Worm (Caenorhabditis elegans): ENCODE data around the gene ugt-32.

Gene ugt-32

DNA sequence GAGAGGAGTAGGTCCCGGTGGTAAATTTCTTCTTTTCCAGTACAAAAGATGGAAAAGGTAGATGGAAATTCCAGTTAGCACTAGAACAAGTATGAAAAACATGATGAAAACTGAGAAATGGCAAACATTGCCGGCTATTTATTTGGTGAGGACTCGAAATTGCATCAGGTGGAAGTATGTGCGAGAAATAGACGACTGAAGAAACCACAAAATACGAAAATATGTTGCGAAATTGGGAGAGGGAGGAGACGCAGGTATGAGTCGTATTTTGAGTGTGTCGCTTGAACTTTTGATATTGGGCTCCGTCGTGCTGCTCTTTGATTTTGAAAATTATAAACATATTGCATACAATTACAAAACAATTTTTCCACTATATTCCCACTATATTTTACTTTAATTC is 40.5 kb downstream of the ugt-32 start, which contains the start of gene cyp-33C8 (continued):
- TF ChIP-seq mes-2 (tag; optimal IDR thresholded peaks at IDR 0.05; ENCODE audit: poor library complexity, severe bottlenecking): peak; percentile 23
- no peak for TF ChIP-seq F44E2.7 (GFP tag; IDR thresholded peaks at IDR 0.05)
- TF ChIP-seq nhr-41 (GFP tag; IDR thresholded peaks at IDR 0.05): no peak
- no peak for TF ChIP-seq set-16 (GFP tag; IDR thresholded peaks at IDR 0.05)
- no peak for TF ChIP-seq nhr-111 (GFP tag; optimal IDR thresholded peaks at IDR 0.05)
- peak; percentile 31 for TF ChIP-seq hlh-11 (tag; optimal IDR thresholded peaks at IDR 0.05)
- TF ChIP-seq dmd-6 (GFP tag; IDR thresholded peaks at IDR 0.05): peak; percentile 49
- no peak for TF ChIP-seq saeg-2 (GFP tag; IDR thresholded peaks at IDR 0.05)
- TF ChIP-seq unc-130 (GFP tag; optimal IDR thresholded peaks at IDR 0.05): no peak
- TF ChIP-seq jun-1 (tag; optimal IDR thresholded peaks at IDR 0.05): no peak
- no peak for TF ChIP-seq lin-38 (GFP tag; IDR thresholded peaks at IDR 0.05)
- no peak for TF ChIP-seq nhr-10 (tag; optimal IDR thresholded peaks at IDR 0.05)
- no peak for TF ChIP-seq nhr-48 (tag; optimal IDR thresholded peaks at IDR 0.05)
- TF ChIP-seq ztf-11 (tag; optimal IDR thresholded peaks at IDR 0.05): no peak
- TF ChIP-seq ceh-44 (GFP tag; IDR thresholded peaks at IDR 0.05): no peak
- TF ChIP-seq T20F7.1 (GFP tag; optimal IDR thresholded peaks at IDR 0.05): no peak
- TF ChIP-seq nhr-76 (tag; optimal IDR thresholded peaks at IDR 0.05): no peak
- TF ChIP-seq nhr-28 (tag; optimal IDR thresholded peaks at IDR 0.05): peak; percentile 95
- TF ChIP-seq aha-1 (tag): no peak
- no peak for TF ChIP-seq lin-39 (tag; optimal IDR thresholded peaks at IDR 0.05)
- TF ChIP-seq ceh-82 (tag; optimal IDR thresholded peaks at IDR 0.05): no peak
- no peak for TF ChIP-seq Y48G9A.11 (GFP tag; IDR thresholded peaks at IDR 0.05)
- TF ChIP-seq nhr-237 (tag; optimal IDR thresholded peaks at IDR 0.05): no peak
- no peak for TF ChIP-seq sdz-12 (GFP tag; optimal IDR thresholded peaks at IDR 0.05)
- TF ChIP-seq egl-27 (tag; optimal IDR thresholded peaks at IDR 0.05): no peak
- TF ChIP-seq tag-97 (GFP tag; IDR thresholded peaks at IDR 0.05): no peak

DNA sequence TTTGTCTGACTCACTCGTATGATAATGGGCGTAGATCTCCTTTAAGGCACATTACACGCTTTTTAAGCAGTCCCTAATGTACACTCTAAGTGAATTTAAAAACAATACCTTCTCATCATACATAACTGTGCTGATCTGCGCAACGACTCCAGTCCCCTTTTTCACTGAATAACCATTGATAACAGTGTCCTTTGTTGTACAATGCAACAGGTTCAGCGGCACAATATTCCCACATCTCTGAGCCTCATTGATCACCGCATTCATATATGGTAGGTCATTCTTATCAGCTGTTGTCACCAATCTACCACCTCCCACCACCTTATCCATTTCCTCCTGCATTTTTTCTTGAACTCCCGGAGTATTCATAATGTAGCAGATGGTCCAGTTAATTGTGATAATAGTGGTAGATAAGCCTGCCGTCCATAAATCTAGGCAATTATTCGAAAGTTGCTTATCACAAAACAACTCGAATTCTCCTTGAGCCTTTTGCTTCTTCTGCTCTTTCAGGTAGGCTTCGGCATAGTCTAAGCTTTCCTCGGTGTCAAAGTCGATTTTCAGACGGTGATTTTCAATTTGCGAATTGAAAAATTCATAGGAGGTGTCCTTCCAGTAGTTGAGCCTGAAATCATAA is 41.9 kb downstream of the ugt-32 start:
- TF ChIP-seq unc-62 (GFP tag; optimal IDR thresholded peaks at IDR 0.05 in 1 of 2) (peak in 1 of 2 experiments; percentile 92), unc-62 (tag; optimal IDR thresholded peaks at IDR 0.05) (no peak), nhr-25 (tag; optimal IDR thresholded peaks at IDR 0.05; ENCODE audit: borderline replicate concordance, insufficient read depth) (no peak), mes-2 (tag; optimal IDR thresholded peaks at IDR 0.05; ENCODE audit: poor library complexity, severe bottlenecking) (no peak), aha-1 (tag) (peak; percentile 66), sdz-12 (GFP tag; optimal IDR thresholded peaks at IDR 0.05) (no peak), dmd-6 (GFP tag; IDR thresholded peaks at IDR 0.05) (no peak), ceh-82 (tag; optimal IDR thresholded peaks at IDR 0.05) (no peak)

DNA sequence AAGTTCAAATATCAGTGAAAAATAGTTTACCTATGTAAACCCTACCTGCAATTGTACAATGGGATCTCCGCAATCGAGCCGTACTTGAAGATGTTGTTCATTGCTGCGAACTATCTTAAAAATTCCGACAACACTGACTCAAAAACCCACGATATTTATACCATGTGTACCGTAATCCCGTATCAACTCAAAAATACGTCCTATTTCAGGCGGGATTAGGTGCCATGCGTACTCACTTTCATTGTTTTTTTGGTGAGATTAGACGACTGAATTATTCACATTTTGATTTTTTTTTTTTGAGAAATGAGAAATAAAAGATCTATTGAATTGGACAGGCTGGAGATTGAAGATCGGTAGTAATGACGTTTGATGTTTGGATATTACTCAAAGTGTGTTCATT is 43.4 kb downstream of the ugt-32 start, which contains the start of gene srt-30:
Gene srt-30 (minus strand): TSS at position 101 of the 400 bp plus-strand sequence.
- TF ChIP-seq mxl-2 (GFP tag; conservative IDR thresholded peaks at IDR 0.05) (no peak), jun-1 (tag; optimal IDR thresholded peaks at IDR 0.05) (no peak), madf-5 (GFP tag; IDR thresholded peaks at IDR 0.05) (no peak), hmg-1.1 (GFP tag; IDR thresholded peaks at IDR 0.05) (no peak), ceh-32 (tag; optimal IDR thresholded peaks at IDR 0.05; ENCODE audit: poor library complexity) (no peak), hlh-11 (tag; optimal IDR thresholded peaks at IDR 0.05) (no peak), nhr-237 (tag; optimal IDR thresholded peaks at IDR 0.05) (no peak), T20F7.1 (GFP tag; optimal IDR thresholded peaks at IDR 0.05) (no peak), lin-1 (GFP tag; IDR thresholded peaks at IDR 0.05) (no peak), unc-130 (GFP tag; optimal IDR thresholded peaks at IDR 0.05) (no peak), rbr-2 (tag; optimal IDR thresholded peaks at IDR 0.05) (no peak), aly-2 (tag; optimal IDR thresholded peaks at IDR 0.05) (no peak), T26A8.4 (GFP tag; IDR thresholded peaks at IDR 0.05) (no peak), ZK337.2 (GFP tag; IDR thresholded peaks at IDR 0.05) (no peak), unc-62 (GFP tag; optimal IDR thresholded peaks at IDR 0.05 in 1 of 2) (no peak), unc-62 (tag; optimal IDR thresholded peaks at IDR 0.05) (no peak), daf-19 (GFP tag; conservative IDR thresholded peaks at IDR 0.05) (no peak), daf-8 (GFP tag; IDR thresholded peaks at IDR 0.05) (no peak), nhr-48 (tag; optimal IDR thresholded peaks at IDR 0.05) (no peak), sdz-12 (GFP tag; optimal IDR thresholded peaks at IDR 0.05) (no peak)
